Fruit fly (Drosophila melanogaster) whole organism, adult: Measurements from ENCODE around the gene CG34163.

ENCODE experiments used
- CG12768 ChIP-seq: fragments of 200-800 bp; sonication (Bioruptor generic); optimal IDR thresholded peaks from 2 replicates; lab custom pipeline; 2017; ENCODE audit warnings: missing biosample characterization, missing genetic modification characterization, mild to moderate bottlenecking, moderate library complexity, missing genetic modification reagents
- CG1620 ChIP-seq: fragments of 200-800 bp; sonication (Bioruptor generic); optimal IDR thresholded peaks from 2 replicates; lab custom pipeline; 2016; ENCODE audit warnings: missing biosample characterization, missing genetic modification characterization
- CG5204 ChIP-seq: fragments of 200-800 bp; sonication (Bioruptor generic); optimal IDR thresholded peaks from 2 replicates; lab custom pipeline; 2016; ENCODE audit warnings: missing biosample characterization, missing genetic modification characterization
- CG7045 ChIP-seq: fragments of 200-800 bp; sonication (Bioruptor generic); optimal IDR thresholded peaks from 2 replicates; lab custom pipeline; 2017; ENCODE audit warnings: missing biosample characterization, mild to moderate bottlenecking, missing genetic modification characterization
- CG7101 ChIP-seq: fragments of 200-800 bp; sonication (Bioruptor generic); optimal IDR thresholded peaks from 2 replicates; lab custom pipeline; 2018; ENCODE audit warnings: missing biosample characterization, mild to moderate bottlenecking, missing genetic modification characterization, moderate library complexity
- Hr96 ChIP-seq: fragments of 200-800 bp; sonication (Bioruptor generic); optimal IDR thresholded peaks from 2 replicates; lab custom pipeline; 2016; ENCODE audit warnings: missing biosample characterization, missing genetic modification characterization
- Mnt ChIP-seq: fragments of 200-800 bp; sonication (Bioruptor generic); optimal IDR thresholded peaks from 2 replicates; lab custom pipeline; 2016; ENCODE audit warnings: missing biosample characterization, mild to moderate bottlenecking, missing genetic modification characterization
- bab1 ChIP-seq: fragments of 200-800 bp; sonication (Bioruptor generic); optimal IDR thresholded peaks from 3 replicates; lab custom pipeline; 2019; ENCODE audit warnings: missing biosample characterization, mild to moderate bottlenecking, missing genetic modification characterization, moderate library complexity
- cic ChIP-seq: fragments of 200-800 bp; sonication (Bioruptor generic); optimal IDR thresholded peaks from 2 replicates; lab custom pipeline; 2017; ENCODE audit warnings: missing biosample characterization, mild to moderate bottlenecking, missing genetic modification characterization, moderate library complexity
- kay ChIP-seq: fragments of 200-800 bp; sonication (Bioruptor generic); peaks from one replicate; lab custom pipeline; 2016; ENCODE audit warnings: missing biosample characterization, missing genetic modification characterization, borderline replicate concordance
- ovo ChIP-seq: fragments of 200-800 bp; sonication (Bioruptor generic); optimal IDR thresholded peaks from 2 replicates; lab custom pipeline; 2016; ENCODE audit warnings: missing biosample characterization, missing genetic modification characterization
- pad ChIP-seq: fragments of 200-800 bp; sonication (Bioruptor generic); optimal IDR thresholded peaks from 3 replicates; lab custom pipeline; 2017; ENCODE audit warnings: missing biosample characterization, missing genetic modification characterization, mild to moderate bottlenecking, moderate library complexity, missing genetic modification reagents
- tj ChIP-seq: fragments of 200-800 bp; sonication (Bioruptor generic); optimal IDR thresholded peaks from 3 replicates; lab custom pipeline; 2017; ENCODE audit warnings: missing biosample characterization, mild to moderate bottlenecking, missing genetic modification characterization, moderate library complexity
- toe ChIP-seq: fragments of 200-800 bp; sonication (Bioruptor generic); optimal IDR thresholded peaks from 2 replicates; lab custom pipeline; 2016; ENCODE audit warnings: missing biosample characterization, missing genetic modification characterization

dm6 chr2L:12038177-12038581 is 50.1 kb downstream of the CG34163 start, which contains the start of gene Tom70:
- TF ChIP-seq toe (GFP tag; lab: Kevin White, UChicago) (no peak), CG1620 (GFP tag; lab: Kevin White, UChicago) (no peak), Mnt (GFP tag; lab: Kevin White, UChicago) (peak; percentile 81), tj (no peak), kay (no peak), CG7045 (no peak), cic (GFP tag; lab: Kevin White, UChicago) (no peak), ovo (GFP tag; lab: Kevin White, UChicago) (peak; percentile 13), bab1 (GFP tag; lab: Kevin White, UChicago) (no peak), CG5204 (GFP tag; lab: Kevin White, UChicago) (no peak), Hr96 (GFP tag; lab: Kevin White, UChicago) (no peak), pad (GFP tag; lab: Kevin White, UChicago) (no peak), CG12768 (GFP tag; lab: Kevin White, UChicago) (no peak), CG7101 (no peak)
